Fruit fly (Drosophila melanogaster): ENCODE data around the gene PGRP-SB1.

Gene PGRP-SB1

DNA sequence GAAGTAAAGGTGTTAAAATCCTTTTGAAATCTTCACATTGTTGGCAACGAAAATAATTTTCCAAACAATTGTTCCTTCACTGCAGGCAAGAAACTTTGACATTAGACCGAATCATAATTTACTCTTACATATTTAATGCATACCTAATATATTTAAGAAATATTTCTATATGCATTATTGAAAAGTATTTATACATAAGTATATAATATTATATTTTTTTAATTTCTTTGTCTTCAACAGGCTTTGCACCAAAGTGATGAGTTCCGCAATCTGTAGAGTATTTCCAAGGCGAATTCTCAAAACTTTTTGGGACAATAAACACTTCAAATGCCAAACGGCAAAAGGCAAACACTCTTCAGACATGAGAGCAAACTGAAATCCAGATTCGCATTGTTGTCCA, 30.7 kb downstream of the PGRP-SB1 start (continued):
- TF ChIP-seq mirr (GFP tag; optimal IDR thresholded peaks at IDR 0.05) (no peak), Usf (GFP tag; optimal IDR thresholded peaks at IDR 0.05) (no peak), CG6254 (GFP tag; optimal IDR thresholded peaks at IDR 0.05) (no peak), Fer2 (tag; optimal IDR thresholded peaks at IDR 0.05) (no peak), CG4282 (GFP tag; optimal IDR thresholded peaks at IDR 0.05) (no peak), Fer1 (GFP tag; optimal IDR thresholded peaks at IDR 0.05) (no peak), gce (GFP tag; IDR thresholded peaks at IDR 0.05) (no peak), CG4854 (GFP tag; optimal IDR thresholded peaks at IDR 0.05) (no peak), Side (GFP tag; optimal IDR thresholded peaks at IDR 0.05) (no peak), tna (GFP tag; IDR thresholded peaks at IDR 0.05; ENCODE audit: partially characterized antibody) (no peak), nom (GFP tag; optimal IDR thresholded peaks at IDR 0.05) (no peak), usp (GFP tag; optimal IDR thresholded peaks at IDR 0.05) (no peak), Sry-β (GFP tag; optimal IDR thresholded peaks at IDR 0.05) (no peak), gem (tag; optimal IDR thresholded peaks at IDR 0.05) (peak; percentile 69), crol (GFP tag; IDR thresholded peaks at IDR 0.05) (no peak), amos (GFP tag; IDR thresholded peaks at IDR 0.05; ENCODE audit: partially characterized antibody) (no peak), wdn (GFP tag; IDR thresholded peaks at IDR 0.05) (no peak), zfh1 (GFP tag; IDR thresholded peaks at IDR 0.05) (peak; percentile 43; the same call in 1 of the 3 replicates), gcm2 (GFP tag; optimal IDR thresholded peaks at IDR 0.05) (no peak), CG9932 (GFP tag; IDR thresholded peaks at IDR 0.05) (no peak), pan (optimal IDR thresholded peaks at IDR 0.05) (no peak), pan (GFP tag; optimal IDR thresholded peaks at IDR 0.05 in 1 of 2, IDR thresholded peaks at IDR 0.05 in 1 of 2) (peak in 1 of 2 experiments; percentile 64), kah (GFP tag; optimal IDR thresholded peaks at IDR 0.05) (no peak), ewg (GFP tag; optimal IDR thresholded peaks at IDR 0.05) (no peak), Dfd (GFP tag; optimal IDR thresholded peaks at IDR 0.05) (no peak), CG2889 (GFP tag; IDR thresholded peaks at IDR 0.05) (no peak), kni (GFP tag; optimal IDR thresholded peaks at IDR 0.05) (no peak), wek (GFP tag; optimal IDR thresholded peaks at IDR 0.05) (no peak), Max (GFP tag; optimal IDR thresholded peaks at IDR 0.05) (no peak), her (GFP tag; optimal IDR thresholded peaks at IDR 0.05) (no peak), Chrac-16 (GFP tag; optimal IDR thresholded peaks at IDR 0.05) (no peak), CG15269 (tag; optimal IDR thresholded peaks at IDR 0.05) (peak; percentile 65), CG10209 (GFP tag; optimal IDR thresholded peaks at IDR 0.05) (peak; percentile 30), vnd (GFP tag; IDR thresholded peaks at IDR 0.05; ENCODE audit: partially characterized antibody) (no peak), pnt (GFP tag; optimal IDR thresholded peaks at IDR 0.05) (no peak), pum (GFP tag; optimal IDR thresholded peaks at IDR 0.05) (no peak), Hsf (GFP tag; optimal IDR thresholded peaks at IDR 0.05) (no peak), Lim3 (GFP tag; IDR thresholded peaks at IDR 0.05) (no peak), CG9609 (GFP tag; optimal IDR thresholded peaks at IDR 0.05) (no peak), CG5245 (GFP tag; optimal IDR thresholded peaks at IDR 0.05) (no peak), Scr (GFP tag; IDR thresholded peaks at IDR 0.05; ENCODE audit: partially characterized antibody) (no peak), CG12219 (GFP tag; optimal IDR thresholded peaks at IDR 0.05) (no peak), fd64A (GFP tag; optimal IDR thresholded peaks at IDR 0.05) (no peak), CG16863 (GFP tag; optimal IDR thresholded peaks at IDR 0.05) (no peak), CG7271 (tag; optimal IDR thresholded peaks at IDR 0.05) (no peak), az2 (GFP tag; optimal IDR thresholded peaks at IDR 0.05) (peak; percentile 35), CG8290 (GFP tag; optimal IDR thresholded peaks at IDR 0.05) (no peak), CG8290 (tag; optimal IDR thresholded peaks at IDR 0.05) (no peak), hth (optimal IDR thresholded peaks at IDR 0.05) (no peak), CG11398 (GFP tag; optimal IDR thresholded peaks at IDR 0.05) (no peak), CG30020 (tag; optimal IDR thresholded peaks at IDR 0.05) (no peak), oc (tag; optimal IDR thresholded peaks at IDR 0.05) (no peak), CG1832 (GFP tag; optimal IDR thresholded peaks at IDR 0.05) (no peak)

All from whole organism, embryonic.